Worm (Caenorhabditis elegans) whole organism, late embryonic: Measurements from ENCODE around the gene T21C9.9.

Source experiments
- ceh-2 ChIP-seq: sonication (generic microtip); optimal IDR thresholded peaks from 2 replicates; lab custom pipeline; 2016; ENCODE audit warnings: missing genotype, missing genetic modification characterization, missing compliant biosample characterization
- dmd-4 ChIP-seq: sonication (generic microtip); optimal IDR thresholded peaks from 2 replicates; lab custom pipeline; 2016; ENCODE audit warnings: borderline replicate concordance, missing genetic modification characterization, missing compliant biosample characterization
- fkh-10 ChIP-seq: fragments of 150-350 bp; optimal IDR thresholded peaks from 2 replicates; lab custom pipeline; 2014; ENCODE audit warnings: missing biosample characterization, missing genetic modification reagents, missing genetic modification characterization
- gmeb-2 ChIP-seq: sonication (generic microtip); optimal IDR thresholded peaks from 2 replicates; lab custom pipeline; 2016; ENCODE audit warnings: missing genetic modification characterization, inconsistent platforms, missing compliant biosample characterization

DNA sequence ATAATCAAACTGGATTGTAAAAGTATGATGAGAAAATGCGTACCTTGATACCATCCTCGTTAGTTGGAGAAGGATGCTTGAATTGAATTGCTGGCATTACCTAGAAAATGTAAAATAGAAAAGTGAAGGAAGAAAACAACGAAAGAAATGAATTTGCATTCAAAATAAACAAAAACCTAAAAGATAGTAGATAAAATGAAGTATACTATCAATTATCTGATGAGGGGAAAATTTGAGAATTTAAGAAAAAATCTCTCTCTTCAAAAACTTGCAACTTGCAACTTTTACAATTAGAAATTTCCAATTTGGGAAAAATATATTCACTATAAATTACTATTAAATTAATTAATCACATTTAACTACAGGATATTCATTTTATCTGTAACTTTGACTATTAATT, 2.4 kb upstream of the T21C9.9 start, which contains the start of gene T21C9.11:
- TF ChIP-seq fkh-10 (no peak), ceh-2 (tag; lab: Kevin White, UChicago) (no peak), gmeb-2 (tag; lab: Kevin White, UChicago) (no peak), dmd-4 (no peak)
